Fruit fly (Drosophila melanogaster) whole organism, embryonic: Measurements from ENCODE around the gene Trs20.

ENCODE experiments used
- B-H1 ChIP-seq: fragments of 200-800 bp; sonication (Bioruptor generic); IDR thresholded peaks from 3 replicates; pipeline ENCODE4 v1.3.6; 2022; ENCODE audit warnings: missing biosample characterization, missing genetic modification characterization
- CG10543 ChIP-seq: fragments of 200-800 bp; sonication (Bioruptor generic); optimal IDR thresholded peaks from 3 replicates; lab custom pipeline; 2017; ENCODE audit warnings: missing biosample characterization, mild to moderate bottlenecking, missing genetic modification characterization, moderate library complexity
- CG12942 ChIP-seq: fragments of 200-800 bp; sonication (Bioruptor generic); optimal IDR thresholded peaks from 3 replicates; lab custom pipeline; 2016; ENCODE audit warnings: missing biosample characterization, missing genetic modification characterization
- CG13287 ChIP-seq: fragments of 200-800 bp; sonication (Bioruptor generic); IDR thresholded peaks from 2 replicates; pipeline ENCODE4 v1.3.6; 2022; ENCODE audit warnings: missing biosample characterization, missing genetic modification characterization; ENCODE audit not compliant: partially characterized antibody
- CG13624 ChIP-seq: fragments of 200-800 bp; sonication (Bioruptor generic); optimal IDR thresholded peaks from 2 replicates; lab custom pipeline; 2016; ENCODE audit warnings: missing biosample characterization, missing genetic modification characterization
- CG14014 ChIP-seq: fragments of 200-800 bp; sonication (Bioruptor generic); IDR thresholded peaks from 2 replicates; pipeline ENCODE4 v1.3.6; 2022; ENCODE audit warnings: missing biosample characterization, missing genetic modification characterization
- CG14050 ChIP-seq: fragments of 200-800 bp; sonication (Bioruptor generic); IDR thresholded peaks from 3 replicates; pipeline ENCODE4 v1.3.6; 2022; ENCODE audit warnings: missing biosample characterization, missing genetic modification characterization
- CG14965 ChIP-seq: fragments of 200-800 bp; sonication (Bioruptor generic); optimal IDR thresholded peaks from 2 replicates; lab custom pipeline; 2016; ENCODE audit warnings: missing biosample characterization, missing genetic modification characterization, borderline replicate concordance
- CG1529 ChIP-seq: fragments of 200-800 bp; sonication (Bioruptor generic); optimal IDR thresholded peaks from 3 replicates; lab custom pipeline; 2018; ENCODE audit warnings: missing biosample characterization, missing genetic modification characterization
- CG17186 ChIP-seq: fragments of 200-800 bp; sonication (Bioruptor generic); optimal IDR thresholded peaks from 3 replicates; lab custom pipeline; 2017; ENCODE audit warnings: missing biosample characterization, missing genetic modification reagents, missing genetic modification characterization
- CG18619 ChIP-seq: fragments of 200-800 bp; sonication (Bioruptor generic); optimal IDR thresholded peaks from 3 replicates; lab custom pipeline; 2017; ENCODE audit warnings: missing biosample characterization, mild to moderate bottlenecking, missing genetic modification characterization
- CG31224 ChIP-seq: fragments of 200-800 bp; sonication (Bioruptor generic); IDR thresholded peaks from 2 replicates; pipeline ENCODE4 v1.3.6; 2022; ENCODE audit warnings: missing biosample characterization, missing genetic modification characterization
- CG31441 ChIP-seq: fragments of 200-800 bp; sonication (Bioruptor generic); IDR thresholded peaks from 2 replicates; pipeline ENCODE4 v1.3.6; 2022; ENCODE audit warnings: missing biosample characterization, missing genetic modification characterization
- CG4328 ChIP-seq: fragments of 200-800 bp; sonication (Bioruptor generic); optimal IDR thresholded peaks from 3 replicates; lab custom pipeline; 2017; ENCODE audit warnings: missing biosample characterization, missing genetic modification reagents, missing genetic modification characterization
- CG4730 ChIP-seq: fragments of 200-800 bp; sonication (Bioruptor generic); IDR thresholded peaks from 2 replicates; pipeline ENCODE4 v1.3.6; 2022; ENCODE audit warnings: missing biosample characterization, missing genetic modification characterization
- CG5180 ChIP-seq: fragments of 200-800 bp; sonication (Bioruptor generic); optimal IDR thresholded peaks from 3 replicates; lab custom pipeline; 2017; ENCODE audit warnings: missing biosample characterization, missing genetic modification characterization, mild to moderate bottlenecking, moderate library complexity, missing genetic modification reagents
- CG5953 ChIP-seq: fragments of 200-800 bp; sonication (Bioruptor generic); IDR thresholded peaks from 2 replicates; pipeline ENCODE4 v1.3.6; 2022; ENCODE audit warnings: missing biosample characterization, missing genetic modification characterization
- CG6854 ChIP-seq: fragments of 200-800 bp; sonication (Bioruptor generic); optimal IDR thresholded peaks from 3 replicates; lab custom pipeline; 2017; ENCODE audit warnings: missing biosample characterization, mild to moderate bottlenecking, missing genetic modification characterization
- CG8359 ChIP-seq: fragments of 200-800 bp; sonication (Bioruptor generic); optimal IDR thresholded peaks from 2 replicates; lab custom pipeline; 2017; ENCODE audit warnings: missing biosample characterization, mild to moderate bottlenecking, missing genetic modification characterization, borderline replicate concordance
- CG9215 ChIP-seq: fragments of 200-800 bp; sonication (Bioruptor generic); IDR thresholded peaks from 2 replicates; pipeline ENCODE4 v1.3.6; 2022; ENCODE audit warnings: missing biosample characterization, missing genetic modification characterization
- CG9437 ChIP-seq: fragments of 200-800 bp; sonication (Bioruptor generic); optimal IDR thresholded peaks from 2 replicates; lab custom pipeline; 2018; ENCODE audit warnings: missing biosample characterization, mild to moderate bottlenecking, missing genetic modification characterization
- Eip74EF ChIP-seq, 2 experiments: fragments of 200-800 bp in 1 of 2; fragments of >200 bp in 1 of 2; sonication (Bioruptor generic) in 1 of 2; optimal IDR thresholded peaks; 2 replicates each; lab custom pipeline; 2017 to 2019; ENCODE audit warnings: missing biosample characterization in 2 of 2, missing genetic modification characterization in 2 of 2, mild to moderate bottlenecking in 1 of 2, moderate library complexity in 1 of 2
- Ets65A ChIP-seq: fragments of 200-800 bp; sonication (Bioruptor generic); peaks from one replicate; lab custom pipeline; 2016; ENCODE audit warnings: missing biosample characterization, missing genetic modification characterization
- HLH4C ChIP-seq: fragments of 200-800 bp; sonication (Bioruptor generic); IDR thresholded peaks from 3 replicates; pipeline ENCODE4 v1.3.6; 2022; ENCODE audit warnings: missing biosample characterization, missing genetic modification characterization; ENCODE audit not compliant: partially characterized antibody
- Hr78 ChIP-seq, 2 experiments: fragments of 200-800 bp in 1 of 2; fragments of >200 bp in 1 of 2; sonication (Bioruptor generic) in 1 of 2; optimal IDR thresholded peaks; 2 replicates each; lab custom pipeline; 2017 to 2019; ENCODE audit warnings: missing biosample characterization in 2 of 2, missing genetic modification characterization in 2 of 2, mild to moderate bottlenecking in 1 of 2, moderate library complexity in 1 of 2
- Meics ChIP-seq: fragments of 200-800 bp; sonication (Bioruptor generic); optimal IDR thresholded peaks from 2 replicates; lab custom pipeline; 2017; ENCODE audit warnings: missing biosample characterization, mild to moderate bottlenecking, missing genetic modification characterization
- NC2α ChIP-seq: fragments of 200-800 bp; sonication (Bioruptor generic); optimal IDR thresholded peaks from 2 replicates; lab custom pipeline; 2016; ENCODE audit warnings: missing biosample characterization, missing genetic modification characterization
- NfI ChIP-seq: fragments of 200-800 bp; sonication (Bioruptor generic); optimal IDR thresholded peaks from 3 replicates; lab custom pipeline; 2018; ENCODE audit warnings: missing biosample characterization, mild to moderate bottlenecking, missing genetic modification characterization, moderate library complexity
- Oaz ChIP-seq: fragments of 200-800 bp; sonication (Bioruptor generic); IDR thresholded peaks from 2 replicates; pipeline ENCODE4 v1.3.6; 2022; ENCODE audit warnings: missing biosample characterization, missing genetic modification characterization
- Stat92E ChIP-seq, 3 experiments: fragments of >200 bp in 2 of 3; fragments of 200-800 bp in 1 of 3; sonication (Bioruptor generic) in 1 of 3; optimal IDR thresholded peaks; 2 replicates each; lab custom pipeline; 2017 to 2019; ENCODE audit warnings: missing biosample characterization in 3 of 3, missing genetic modification characterization in 3 of 3, mild to moderate bottlenecking in 1 of 3, moderate library complexity in 1 of 3
- aop ChIP-seq: fragments of 200-800 bp; sonication (Bioruptor generic); IDR thresholded peaks from 2 replicates; pipeline ENCODE4 v1.3.6; 2022; ENCODE audit warnings: missing biosample characterization, missing genetic modification characterization
- bcd ChIP-seq: fragments of 200-800 bp; sonication (Bioruptor generic); optimal IDR thresholded peaks from 2 replicates; lab custom pipeline; 2017; ENCODE audit warnings: missing biosample characterization, mild to moderate bottlenecking, missing genetic modification characterization
- croc ChIP-seq: fragments of 200-800 bp; sonication (Bioruptor generic); conservative IDR thresholded peaks from 3 replicates; pipeline ENCODE4 v1.3.6; 2022; ENCODE audit warnings: missing biosample characterization, missing genetic modification characterization
- dpn ChIP-seq, 2 experiments: fragments of 200-800 bp; sonication (Bioruptor generic); optimal IDR thresholded peaks; 3 replicates each; lab custom pipeline; 2016; ENCODE audit warnings: missing biosample characterization in 2 of 2, missing genetic modification characterization in 2 of 2
- esg ChIP-seq: fragments of 200-800 bp; sonication (Bioruptor generic); conservative IDR thresholded peaks from 2 replicates; pipeline ENCODE4 v1.3.6; 2022; ENCODE audit warnings: missing biosample characterization, missing genetic modification characterization
- eve ChIP-seq, 2 experiments: fragments of >200 bp; optimal IDR thresholded peaks; 2 replicates each; lab custom pipeline; 2017; ENCODE audit warnings: missing biosample characterization in 2 of 2, missing genetic modification characterization in 2 of 2
- eyg ChIP-seq: fragments of 200-800 bp; sonication (Bioruptor generic); optimal IDR thresholded peaks from 3 replicates; lab custom pipeline; 2016; ENCODE audit warnings: missing biosample characterization, missing genetic modification characterization
- gce ChIP-seq: fragments of 200-800 bp; sonication (Bioruptor generic); IDR thresholded peaks from 3 replicates; pipeline ENCODE4 v1.3.6; 2022; ENCODE audit warnings: missing biosample characterization, missing genetic modification characterization
- gem ChIP-seq: fragments of 200-800 bp; sonication (Bioruptor generic); optimal IDR thresholded peaks from 2 replicates; lab custom pipeline; 2019; ENCODE audit warnings: missing biosample characterization, mild to moderate bottlenecking, missing genetic modification characterization, moderate library complexity
- grn ChIP-seq: fragments of 200-800 bp; sonication (Bioruptor generic); optimal IDR thresholded peaks from 3 replicates; lab custom pipeline; 2017; ENCODE audit warnings: missing biosample characterization, missing genetic modification characterization
- h ChIP-seq: fragments of >200 bp; optimal IDR thresholded peaks from 2 replicates; lab custom pipeline; 2017
- jing ChIP-seq: fragments of 200-800 bp; sonication (Bioruptor generic); optimal IDR thresholded peaks from 2 replicates; lab custom pipeline; 2018; ENCODE audit warnings: missing biosample characterization, mild to moderate bottlenecking, missing genetic modification characterization
- lab ChIP-seq: fragments of 200-800 bp; sonication (Bioruptor generic); optimal IDR thresholded peaks from 3 replicates; lab custom pipeline; 2017; ENCODE audit warnings: missing biosample characterization, missing genetic modification characterization, mild to moderate bottlenecking, moderate library complexity, missing genetic modification reagents
- pnt ChIP-seq: fragments of 200-800 bp; sonication (Bioruptor generic); optimal IDR thresholded peaks from 3 replicates; lab custom pipeline; 2016; ENCODE audit warnings: missing biosample characterization, missing genetic modification characterization
- pum ChIP-seq: fragments of 200-800 bp; sonication (Bioruptor generic); optimal IDR thresholded peaks from 2 replicates; lab custom pipeline; 2016; ENCODE audit warnings: missing biosample characterization, missing genetic modification characterization
- sc ChIP-seq, 3 experiments: fragments of >200 bp in 2 of 3; fragments of 200-800 bp in 1 of 3; sonication (Bioruptor generic) in 1 of 3; optimal IDR thresholded peaks; 2 replicates in 2 of 3; 3 replicates in 1 of 3; lab custom pipeline; 2017; ENCODE audit warnings: mild to moderate bottlenecking in 1 of 3, missing biosample characterization in 1 of 3, missing genetic modification characterization in 1 of 3, missing genetic modification reagents in 1 of 3
- sima ChIP-seq: fragments of 200-800 bp; sonication (Bioruptor generic); optimal IDR thresholded peaks from 2 replicates; lab custom pipeline; 2016; ENCODE audit warnings: missing biosample characterization, missing genetic modification characterization
- stwl ChIP-seq: fragments of 200-800 bp; sonication (Bioruptor generic); optimal IDR thresholded peaks from 3 replicates; lab custom pipeline; 2018; ENCODE audit warnings: missing biosample characterization, mild to moderate bottlenecking, missing genetic modification characterization, moderate library complexity
- tgo ChIP-seq: fragments of 200-800 bp; sonication (Bioruptor generic); IDR thresholded peaks from 3 replicates; pipeline ENCODE4 v1.3.6; 2022; ENCODE audit warnings: missing biosample characterization, missing genetic modification characterization
- wdn ChIP-seq: fragments of 200-800 bp; sonication (Bioruptor generic); IDR thresholded peaks from 2 replicates; pipeline ENCODE4 v1.3.6; 2022; ENCODE audit warnings: missing biosample characterization, missing genetic modification characterization

Gene Trs20

dm6 chr3L:16172809-16173276, 41.4 kb upstream of the Trs20 start (continued):
- TF ChIP-seq CG14050 (GFP tag; lab: Robert Waterston, UW) = no peak
- no peak for TF ChIP-seq NC2α (GFP tag; lab: Kevin White, UChicago)
- no peak for TF ChIP-seq jing
- TF ChIP-seq tgo = no peak
- TF ChIP-seq Stat92E (GFP tag; optimal IDR thresholded peaks at IDR 0.05; lab: Kevin White, UChicago) = no peak
- no peak for TF ChIP-seq CG5953
- peak in 1 of 2 experiments; percentile 40 for TF ChIP-seq eve (GFP tag; optimal IDR thresholded peaks at IDR 0.05; lab: Kevin White, UChicago)
- no peak for TF ChIP-seq CG12942 (GFP tag; lab: Kevin White, UChicago)
- TF ChIP-seq CG9437 = peak; percentile 43
- TF ChIP-seq Oaz (GFP tag; lab: Robert Waterston, UW) = no peak
- no peak for TF ChIP-seq dpn (GFP tag; optimal IDR thresholded peaks at IDR 0.05; lab: Kevin White, UChicago)
- no peak for TF ChIP-seq CG14014 (GFP tag; lab: Robert Waterston, UW)
- TF ChIP-seq Ets65A (GFP tag; lab: Kevin White, UChicago) = peak; percentile 2
- no peak for TF ChIP-seq esg (GFP tag; lab: Robert Waterston, UW)
- TF ChIP-seq lab (GFP tag; lab: Kevin White, UChicago) = peak; percentile 11
- TF ChIP-seq CG5180 (GFP tag; lab: Kevin White, UChicago) = peak; percentile 2
- TF ChIP-seq CG13624 (GFP tag; lab: Kevin White, UChicago) = no peak
- peak in 1 of 2 experiments; percentile 3 for TF ChIP-seq Eip74EF (GFP tag; optimal IDR thresholded peaks at IDR 0.05; lab: Kevin White, UChicago)
- peak; percentile 67 for TF ChIP-seq gem (tag; lab: Kevin White, UChicago)
- TF ChIP-seq CG8359 = no peak
- TF ChIP-seq eyg (GFP tag; lab: Kevin White, UChicago) = no peak
- TF ChIP-seq CG6854 (GFP tag; lab: Kevin White, UChicago) = peak; percentile 29
- peak; percentile 32 for TF ChIP-seq CG1529 (GFP tag; lab: Kevin White, UChicago)
- TF ChIP-seq CG14965 (GFP tag; lab: Kevin White, UChicago) = no peak
- no peak for TF ChIP-seq CG4328 (GFP tag; lab: Kevin White, UChicago)
- TF ChIP-seq wdn (GFP tag; lab: Robert Waterston, UW) = no peak
- no peak for TF ChIP-seq B-H1 (GFP tag; lab: Robert Waterston, UW)
- TF ChIP-seq CG31224 = no peak
- no peak for TF ChIP-seq CG17186 (GFP tag; lab: Kevin White, UChicago)
- TF ChIP-seq HLH4C = no peak
- TF ChIP-seq CG31441 = peak; percentile 54; the same call in 1 of the 2 replicates
- no peak for TF ChIP-seq gce
- no peak for TF ChIP-seq sc (optimal IDR thresholded peaks at IDR 0.05; lab: Kevin White, UChicago)
- TF ChIP-seq sc (GFP tag; optimal IDR thresholded peaks at IDR 0.05; lab: Kevin White, UChicago) = peak; percentile 33
- peak; percentile 24 for TF ChIP-seq bcd (GFP tag; lab: Kevin White, UChicago)
- no peak for TF ChIP-seq CG4730
- no peak for TF ChIP-seq pnt (GFP tag; lab: Kevin White, UChicago)
- TF ChIP-seq h (lab: Kevin White, UChicago) = no peak
- TF ChIP-seq sima = no peak
- TF ChIP-seq pum (GFP tag; lab: Kevin White, UChicago) = no peak
- TF ChIP-seq CG10543 (GFP tag; lab: Kevin White, UChicago) = no peak
- TF ChIP-seq CG13287 = no peak
- TF ChIP-seq stwl (tag; lab: Kevin White, UChicago) = no peak
- TF ChIP-seq grn (GFP tag; lab: Kevin White, UChicago) = no peak
- TF ChIP-seq CG18619 = peak; percentile 37
- TF ChIP-seq CG9215 (GFP tag; lab: Robert Waterston, UW) = no peak
- no peak for TF ChIP-seq croc (GFP tag; lab: Robert Waterston, UW)
- no peak for TF ChIP-seq Hr78 (GFP tag; optimal IDR thresholded peaks at IDR 0.05; lab: Kevin White, UChicago)
- no peak for TF ChIP-seq aop
- no peak for TF ChIP-seq NfI
- peak; percentile 37 for TF ChIP-seq Meics (GFP tag; lab: Kevin White, UChicago)
